Fruit fly (Drosophila melanogaster) whole organism, embryonic: ENCODE measurements around the gene msd1.

Source experiments
- Antp ChIP-seq: fragments of 200-800 bp; sonication (Bioruptor generic); optimal IDR thresholded peaks from 3 replicates; lab custom pipeline; 2016; ENCODE audit warnings: missing biosample characterization, missing genetic modification characterization
- Asciz ChIP-seq: fragments of 200-800 bp; sonication (Bioruptor generic); optimal IDR thresholded peaks from 2 replicates; lab custom pipeline; 2017; ENCODE audit warnings: missing biosample characterization, mild to moderate bottlenecking, missing genetic modification characterization, missing genetic modification reagents
- B-H1 ChIP-seq: fragments of 200-800 bp; sonication (Bioruptor generic); IDR thresholded peaks from 3 replicates; pipeline ENCODE4 v1.3.6; 2022; ENCODE audit warnings: missing biosample characterization, missing genetic modification characterization
- Bteb2 ChIP-seq: fragments of 200-800 bp; sonication (Bioruptor generic); optimal IDR thresholded peaks from 2 replicates; lab custom pipeline; 2016; ENCODE audit warnings: missing biosample characterization, missing genetic modification characterization
- C15 ChIP-seq: fragments of 200-800 bp; sonication (Bioruptor generic); IDR thresholded peaks from 3 replicates; pipeline ENCODE4 v1.3.6; 2022; ENCODE audit warnings: missing biosample characterization, missing genetic modification characterization
- CG12391 ChIP-seq: fragments of 200-800 bp; sonication (Bioruptor generic); optimal IDR thresholded peaks from 3 replicates; lab custom pipeline; 2018; ENCODE audit warnings: missing biosample characterization, mild to moderate bottlenecking, missing genetic modification characterization, moderate library complexity
- CG13775 ChIP-seq: fragments of 200-800 bp; sonication (Bioruptor generic); optimal IDR thresholded peaks from 3 replicates; lab custom pipeline; 2017; ENCODE audit warnings: missing biosample characterization, mild to moderate bottlenecking, missing genetic modification characterization
- CG14860 ChIP-seq: fragments of 200-800 bp; sonication (Bioruptor generic); IDR thresholded peaks from 3 replicates; pipeline ENCODE4 v1.3.6; 2022; ENCODE audit warnings: missing biosample characterization, missing genetic modification characterization; ENCODE audit not compliant: partially characterized antibody
- CG1647 ChIP-seq: fragments of 200-800 bp; sonication (Bioruptor generic); optimal IDR thresholded peaks from 3 replicates; lab custom pipeline; 2016; ENCODE audit warnings: missing biosample characterization, missing genetic modification characterization
- CG2120 ChIP-seq: fragments of 200-800 bp; sonication (Bioruptor generic); optimal IDR thresholded peaks from 3 replicates; lab custom pipeline; 2016; ENCODE audit warnings: missing biosample characterization, missing genetic modification characterization
- CG2129 ChIP-seq: fragments of 200-800 bp; sonication (Bioruptor generic); IDR thresholded peaks from 2 replicates; pipeline ENCODE4 v1.3.6; 2022; ENCODE audit warnings: missing biosample characterization, missing genetic modification characterization; ENCODE audit not compliant: partially characterized antibody
- CG2202 ChIP-seq: fragments of 200-800 bp; sonication (Bioruptor generic); optimal IDR thresholded peaks from 2 replicates; lab custom pipeline; 2018; ENCODE audit warnings: missing biosample characterization, mild to moderate bottlenecking, missing genetic modification characterization
- CG2678 ChIP-seq: fragments of 200-800 bp; sonication (Bioruptor generic); optimal IDR thresholded peaks from 3 replicates; lab custom pipeline; 2019; ENCODE audit warnings: missing biosample characterization, mild to moderate bottlenecking, missing genetic modification characterization, moderate library complexity
- CG34224 ChIP-seq: fragments of 200-800 bp; sonication (Bioruptor generic); IDR thresholded peaks from 3 replicates; pipeline ENCODE4 v1.3.6; 2022; ENCODE audit warnings: missing biosample characterization, missing genetic modification characterization; ENCODE audit not compliant: partially characterized antibody
- CG34376 ChIP-seq: fragments of 200-800 bp; sonication (Bioruptor generic); optimal IDR thresholded peaks from 2 replicates; lab custom pipeline; 2018; ENCODE audit warnings: missing biosample characterization, mild to moderate bottlenecking, missing genetic modification characterization
- CG42726 ChIP-seq: fragments of 200-800 bp; sonication (Bioruptor generic); IDR thresholded peaks from 2 replicates; pipeline ENCODE4 v1.3.6; 2022; ENCODE audit warnings: missing biosample characterization, missing genetic modification characterization; ENCODE audit not compliant: partially characterized antibody
- CG8765 ChIP-seq: fragments of 200-800 bp; sonication (Bioruptor generic); IDR thresholded peaks from 2 replicates; pipeline ENCODE4 v1.3.6; 2022; ENCODE audit warnings: missing biosample characterization, missing genetic modification characterization
- Dip2 ChIP-seq: fragments of 200-800 bp; sonication (Bioruptor generic); IDR thresholded peaks from 2 replicates; pipeline ENCODE4 v1.3.6; 2022; ENCODE audit warnings: missing biosample characterization, missing genetic modification characterization
- Dref ChIP-seq: fragments of 200-800 bp; sonication (Bioruptor generic); IDR thresholded peaks from 2 replicates; pipeline ENCODE4 v1.3.6; 2022; ENCODE audit warnings: missing biosample characterization, missing genetic modification characterization
- MBD-R2 ChIP-seq: fragments of 200-800 bp; sonication (Bioruptor generic); IDR thresholded peaks from 2 replicates; pipeline ENCODE4 v1.3.6; 2022; ENCODE audit warnings: missing biosample characterization, missing genetic modification characterization
- MESR4 ChIP-seq: fragments of 200-800 bp; sonication (Bioruptor generic); optimal IDR thresholded peaks from 2 replicates; lab custom pipeline; 2018; ENCODE audit warnings: missing biosample characterization, mild to moderate bottlenecking, missing genetic modification characterization, moderate library complexity
- Pdp1 ChIP-seq, 2 experiments: fragments of 200-800 bp; sonication (Bioruptor generic); optimal IDR thresholded peaks; 3 replicates each; lab custom pipeline; 2016; ENCODE audit warnings: missing biosample characterization in 2 of 2, missing genetic modification characterization in 2 of 2, mild to moderate bottlenecking in 1 of 2, moderate library complexity in 1 of 2
- Rfx ChIP-seq: fragments of 200-800 bp; sonication (Bioruptor generic); IDR thresholded peaks from 2 replicates; pipeline ENCODE4 v1.3.6; 2022; ENCODE audit warnings: missing biosample characterization, missing genetic modification characterization
- Stat92E ChIP-seq, 3 experiments: fragments of >200 bp in 2 of 3; fragments of 200-800 bp in 1 of 3; sonication (Bioruptor generic) in 1 of 3; optimal IDR thresholded peaks; 2 replicates each; lab custom pipeline; 2017 to 2019; ENCODE audit warnings: missing biosample characterization in 3 of 3, missing genetic modification characterization in 3 of 3, mild to moderate bottlenecking in 1 of 3, moderate library complexity in 1 of 3
- Tbp ChIP-seq: fragments of >200 bp; optimal IDR thresholded peaks from 2 replicates; lab custom pipeline; 2018; ENCODE audit warnings: missing biosample characterization, missing genetic modification characterization
- Xbp1 ChIP-seq: fragments of 200-800 bp; sonication (Bioruptor generic); optimal IDR thresholded peaks from 3 replicates; lab custom pipeline; 2016; ENCODE audit warnings: missing biosample characterization, mild to moderate bottlenecking, missing genetic modification characterization
- cato ChIP-seq: fragments of 200-800 bp; sonication (Bioruptor generic); optimal IDR thresholded peaks from 2 replicates; lab custom pipeline; 2016; ENCODE audit warnings: missing biosample characterization, missing genetic modification characterization, borderline replicate concordance
- chif ChIP-seq, 2 experiments: fragments of 200-800 bp; sonication (Bioruptor generic); optimal IDR thresholded peaks; 3 replicates each; lab custom pipeline; 2016; ENCODE audit warnings: missing biosample characterization in 2 of 2, missing genetic modification characterization in 2 of 2
- eyg ChIP-seq: fragments of 200-800 bp; sonication (Bioruptor generic); optimal IDR thresholded peaks from 3 replicates; lab custom pipeline; 2016; ENCODE audit warnings: missing biosample characterization, missing genetic modification characterization
- fu2 ChIP-seq: fragments of 200-800 bp; sonication (Bioruptor generic); optimal IDR thresholded peaks from 2 replicates; lab custom pipeline; 2016; ENCODE audit warnings: missing biosample characterization, missing genetic modification characterization
- gcm2 ChIP-seq: fragments of 200-800 bp; sonication (Bioruptor generic); optimal IDR thresholded peaks from 2 replicates; lab custom pipeline; 2016; ENCODE audit warnings: missing biosample characterization, missing genetic modification characterization
- gt ChIP-seq: fragments of 200-800 bp; sonication (Bioruptor generic); IDR thresholded peaks from 2 replicates; pipeline ENCODE4 v1.3.6; 2022; ENCODE audit warnings: missing biosample characterization, missing genetic modification characterization
- ind ChIP-seq: fragments of 200-800 bp; sonication (Bioruptor generic); optimal IDR thresholded peaks from 3 replicates; lab custom pipeline; 2016; ENCODE audit warnings: missing biosample characterization, missing genetic modification characterization
- insv ChIP-seq, 2 experiments: fragments of 200-800 bp; sonication (Bioruptor generic); optimal IDR thresholded peaks; 3 replicates each; lab custom pipeline; 2016 to 2018; ENCODE audit warnings: missing biosample characterization in 2 of 2, missing genetic modification characterization in 2 of 2
- knrl ChIP-seq: fragments of 200-800 bp; sonication (Bioruptor generic); IDR thresholded peaks from 3 replicates; pipeline ENCODE4 v1.3.6; 2022; ENCODE audit warnings: missing biosample characterization, missing genetic modification characterization; ENCODE audit not compliant: partially characterized antibody
- lov ChIP-seq, 2 experiments: fragments of 200-800 bp in 1 of 2; fragments of >200 bp in 1 of 2; sonication (Bioruptor generic) in 1 of 2; IDR thresholded peaks in 1 of 2; optimal IDR thresholded peaks in 1 of 2; 2 replicates in 1 of 2; 3 replicates in 1 of 2; pipeline versions ENCODE4 v1.3.6 to Lab custom; 2017 to 2022; ENCODE audit warnings: missing biosample characterization in 1 of 2, missing genetic modification characterization in 1 of 2
- mld ChIP-seq: fragments of 200-800 bp; sonication (Bioruptor generic); IDR thresholded peaks from 3 replicates; pipeline ENCODE4 v1.3.6; 2022; ENCODE audit warnings: missing biosample characterization, missing genetic modification characterization; ENCODE audit not compliant: partially characterized antibody
- otp ChIP-seq: fragments of 200-800 bp; sonication (Bioruptor generic); IDR thresholded peaks from 3 replicates; pipeline ENCODE4, ENCODE4 v1.3.6; 2022; ENCODE audit warnings: missing biosample characterization, missing genetic modification characterization
- ro ChIP-seq: fragments of 200-800 bp; sonication (Bioruptor generic); IDR thresholded peaks from 2 replicates; pipeline ENCODE4 v1.3.6; 2022; ENCODE audit warnings: missing biosample characterization, missing genetic modification characterization
- salm ChIP-seq: fragments of 200-800 bp; sonication (Bioruptor generic); optimal IDR thresholded peaks from 2 replicates; lab custom pipeline; 2018; ENCODE audit warnings: missing biosample characterization, mild to moderate bottlenecking, missing genetic modification characterization
- seq ChIP-seq: fragments of 200-800 bp; sonication (Bioruptor generic); IDR thresholded peaks from 2 replicates; pipeline ENCODE4 v1.3.6; 2022; ENCODE audit warnings: missing biosample characterization, missing genetic modification characterization
- slbo ChIP-seq: fragments of 200-800 bp; sonication (Bioruptor generic); IDR thresholded peaks from 2 replicates; pipeline ENCODE4 v1.3.6; 2022; ENCODE audit warnings: missing biosample characterization, missing genetic modification characterization
- tgo ChIP-seq: fragments of 200-800 bp; sonication (Bioruptor generic); IDR thresholded peaks from 3 replicates; pipeline ENCODE4 v1.3.6; 2022; ENCODE audit warnings: missing biosample characterization, missing genetic modification characterization
- tup ChIP-seq: fragments of 200-800 bp; sonication (Bioruptor generic); optimal IDR thresholded peaks from 2 replicates; lab custom pipeline; 2016; ENCODE audit warnings: missing biosample characterization, mild to moderate bottlenecking, missing genetic modification characterization, moderate library complexity
- wdn ChIP-seq: fragments of 200-800 bp; sonication (Bioruptor generic); IDR thresholded peaks from 2 replicates; pipeline ENCODE4 v1.3.6; 2022; ENCODE audit warnings: missing biosample characterization, missing genetic modification characterization

The msd1 gene

dm6 chr3L:1349942-1350923 is 18.7 kb downstream of the msd1 start (continued):
- TF ChIP-seq CG34224 (peak; percentile 99), B-H1 (GFP tag; lab: Robert Waterston, UW) (no peak), CG2120 (peak; percentile 61), seq (GFP tag; lab: Robert Waterston, UW) (no peak), MESR4 (peak; percentile 77)

DNA sequence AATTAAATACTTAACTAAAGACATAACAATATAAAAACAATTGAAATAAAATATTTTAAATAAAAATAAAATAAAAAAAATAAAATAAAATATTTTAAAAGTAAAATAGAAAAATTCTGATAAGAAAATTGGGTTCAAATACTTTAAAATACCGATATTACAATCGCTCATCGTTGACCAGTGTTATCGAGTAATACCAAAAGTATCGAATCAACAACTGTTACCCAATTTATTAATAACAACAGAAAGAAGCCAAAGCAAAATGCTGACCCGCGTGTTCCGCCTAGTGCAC is 19.3 kb downstream of the msd1 start, which contains the start of gene CG9166:
Gene CG9166, plus strand, starts transcription at position 193 of the 292 bp plus-strand sequence.
- TF ChIP-seq CG2129 (GFP tag; lab: Robert Waterston, UW) (no peak), gcm2 (GFP tag; lab: Kevin White, UChicago) (no peak), CG12391 (tag; lab: Kevin White, UChicago) (peak; percentile 16), eyg (GFP tag; lab: Kevin White, UChicago) (no peak), CG2202 (tag; lab: Kevin White, UChicago) (no peak), CG8765 (GFP tag; lab: Robert Waterston, UW) (no peak), insv (GFP tag; optimal IDR thresholded peaks at IDR 0.05; lab: Kevin White, UChicago) (peak in 1 of 2 experiments; percentile 90), MBD-R2 (peak; percentile 34; the same call in 1 of the 2 replicates), Bteb2 (GFP tag; lab: Kevin White, UChicago) (no peak), salm (tag; lab: Kevin White, UChicago) (no peak), mld (GFP tag; lab: Robert Waterston, UW) (0 out of 3 replicates have a peak, but pooled peaks have one; percentile 9), slbo (GFP tag; lab: Robert Waterston, UW) (no peak), Antp (GFP tag; lab: Kevin White, UChicago) (no peak), wdn (GFP tag; lab: Robert Waterston, UW) (no peak), ro (GFP tag; lab: Robert Waterston, UW) (no peak), tgo (GFP tag; lab: Robert Waterston, UW) (no peak), Dref (GFP tag; lab: Robert Waterston, UW) (peak; percentile 44), Pdp1 (GFP tag; optimal IDR thresholded peaks at IDR 0.05; lab: Kevin White, UChicago) (peak in 1 of 2 experiments; percentile 86), Asciz (GFP tag; lab: Kevin White, UChicago) (no peak), CG2678 (no peak), cato (GFP tag; lab: Kevin White, UChicago) (no peak), gt (GFP tag; lab: Robert Waterston, UW) (no peak), otp (GFP tag; lab: Robert Waterston, UW) (no peak), CG14860 (no peak), tup (GFP tag; lab: Kevin White, UChicago) (no peak), Rfx (no peak), Stat92E (GFP tag; optimal IDR thresholded peaks at IDR 0.05; lab: Kevin White, UChicago) (no peak), Tbp (no peak), lov (optimal IDR thresholded peaks at IDR 0.05; lab: Kevin White, UChicago) (no peak), lov (GFP tag; IDR thresholded peaks at IDR 0.05; lab: Robert Waterston, UW) (no peak), CG13775 (no peak), fu2 (GFP tag; lab: Kevin White, UChicago) (no peak), CG34376 (no peak), Xbp1 (GFP tag; lab: Kevin White, UChicago) (no peak), Dip2 (GFP tag; lab: Robert Waterston, UW) (no peak), CG42726 (GFP tag; lab: Robert Waterston, UW) (no peak), CG1647 (GFP tag; lab: Kevin White, UChicago) (no peak), ind (no peak), C15 (GFP tag; lab: Robert Waterston, UW) (no peak), chif (GFP tag; optimal IDR thresholded peaks at IDR 0.05; lab: Kevin White, UChicago) (no peak), knrl (GFP tag; lab: Robert Waterston, UW) (no peak)
